Fruit fly (Drosophila melanogaster) whole organism, embryonic: ENCODE data around the gene CG32079.

Source experiments
- Atf3 ChIP-seq: fragments of 200-800 bp; sonication (Bioruptor generic); optimal IDR thresholded peaks from 3 replicates; lab custom pipeline; 2016; ENCODE audit warnings: missing biosample characterization, missing genetic modification characterization
- Bdp1 ChIP-seq: fragments of 200-800 bp; sonication (Bioruptor generic); optimal IDR thresholded peaks from 3 replicates; lab custom pipeline; 2016; ENCODE audit warnings: missing biosample characterization, missing genetic modification characterization
- CG1024 ChIP-seq: fragments of 200-800 bp; sonication (Bioruptor generic); IDR thresholded peaks from 2 replicates; pipeline ENCODE4 v1.3.6; 2022; ENCODE audit warnings: missing biosample characterization, missing genetic modification characterization
- CG11504 ChIP-seq: fragments of 200-800 bp; sonication (Bioruptor generic); optimal IDR thresholded peaks from 3 replicates; lab custom pipeline; 2019; ENCODE audit warnings: missing biosample characterization, mild to moderate bottlenecking, missing genetic modification characterization, moderate library complexity
- CG14965 ChIP-seq: fragments of 200-800 bp; sonication (Bioruptor generic); optimal IDR thresholded peaks from 2 replicates; lab custom pipeline; 2016; ENCODE audit warnings: missing biosample characterization, missing genetic modification characterization, borderline replicate concordance
- CG15269 ChIP-seq: fragments of 200-800 bp; sonication (Bioruptor generic); optimal IDR thresholded peaks from 2 replicates; lab custom pipeline; 2018; ENCODE audit warnings: missing biosample characterization, mild to moderate bottlenecking, missing genetic modification characterization, moderate library complexity
- CG16863 ChIP-seq: fragments of 200-800 bp; sonication (Bioruptor generic); optimal IDR thresholded peaks from 3 replicates; lab custom pipeline; 2016; ENCODE audit warnings: missing biosample characterization, missing genetic modification characterization
- CG17612 ChIP-seq: fragments of 200-800 bp; sonication (Bioruptor generic); IDR thresholded peaks from 2 replicates; pipeline ENCODE4 v1.3.6; 2022; ENCODE audit warnings: missing biosample characterization, missing genetic modification characterization
- CG18599 ChIP-seq: fragments of 200-800 bp; sonication (Bioruptor generic); optimal IDR thresholded peaks from 3 replicates; lab custom pipeline; 2017; ENCODE audit warnings: missing biosample characterization, missing genetic modification characterization, mild to moderate bottlenecking, moderate library complexity, missing genetic modification reagents
- CG31441 ChIP-seq: fragments of 200-800 bp; sonication (Bioruptor generic); IDR thresholded peaks from 2 replicates; pipeline ENCODE4 v1.3.6; 2022; ENCODE audit warnings: missing biosample characterization, missing genetic modification characterization
- CG3163 ChIP-seq: fragments of 200-800 bp; sonication (Bioruptor generic); optimal IDR thresholded peaks from 3 replicates; lab custom pipeline; 2016; ENCODE audit warnings: missing biosample characterization, missing genetic modification characterization
- CG32532 ChIP-seq: fragments of 200-800 bp; sonication (Bioruptor generic); IDR thresholded peaks from 2 replicates; pipeline ENCODE4 v1.3.6; 2022; ENCODE audit warnings: missing biosample characterization, missing genetic modification characterization
- CG34422 ChIP-seq: fragments of 200-800 bp; sonication (Bioruptor generic); IDR thresholded peaks from 3 replicates; pipeline ENCODE4 v1.3.6; 2022; ENCODE audit warnings: missing biosample characterization, missing genetic modification characterization
- CG42726 ChIP-seq: fragments of 200-800 bp; sonication (Bioruptor generic); IDR thresholded peaks from 2 replicates; pipeline ENCODE4 v1.3.6; 2022; ENCODE audit warnings: missing biosample characterization, missing genetic modification characterization; ENCODE audit not compliant: partially characterized antibody
- CG4282 ChIP-seq: fragments of 200-800 bp; sonication (Bioruptor generic); optimal IDR thresholded peaks from 2 replicates; lab custom pipeline; 2016; ENCODE audit warnings: missing biosample characterization, missing genetic modification characterization
- CG4404 ChIP-seq: fragments of 200-800 bp; sonication (Bioruptor generic); IDR thresholded peaks from 2 replicates; pipeline ENCODE4 v1.3.6; 2022; ENCODE audit warnings: missing biosample characterization, missing genetic modification characterization
- CG4730 ChIP-seq: fragments of 200-800 bp; sonication (Bioruptor generic); IDR thresholded peaks from 2 replicates; pipeline ENCODE4 v1.3.6; 2022; ENCODE audit warnings: missing biosample characterization, missing genetic modification characterization
- CG4854 ChIP-seq: fragments of 200-800 bp; sonication (Bioruptor generic); optimal IDR thresholded peaks from 2 replicates; lab custom pipeline; 2016; ENCODE audit warnings: missing biosample characterization, missing genetic modification characterization, inconsistent platforms
- CG7357 ChIP-seq: fragments of 200-800 bp; sonication (Bioruptor generic); IDR thresholded peaks from 3 replicates; pipeline ENCODE4 v1.3.6; 2022; ENCODE audit warnings: missing biosample characterization, missing genetic modification characterization
- CG7745 ChIP-seq: fragments of 200-800 bp; sonication (Bioruptor generic); optimal IDR thresholded peaks from 2 replicates; lab custom pipeline; 2018; ENCODE audit warnings: missing biosample characterization, mild to moderate bottlenecking, missing genetic modification characterization, moderate library complexity
- CG8290 ChIP-seq, 3 experiments: fragments of 200-800 bp; sonication (Bioruptor generic); optimal IDR thresholded peaks; 2 replicates each; lab custom pipeline; 2016 to 2019; ENCODE audit warnings: missing biosample characterization in 3 of 3, missing genetic modification characterization in 3 of 3, mild to moderate bottlenecking in 2 of 3, moderate library complexity in 1 of 3
- CG9609 ChIP-seq: fragments of 200-800 bp; sonication (Bioruptor generic); optimal IDR thresholded peaks from 3 replicates; lab custom pipeline; 2016; ENCODE audit warnings: missing biosample characterization, missing genetic modification characterization
- CG9817 ChIP-seq: fragments of 200-800 bp; sonication (Bioruptor generic); optimal IDR thresholded peaks from 2 replicates; lab custom pipeline; 2018; ENCODE audit warnings: missing biosample characterization, mild to moderate bottlenecking, missing genetic modification characterization, moderate library complexity
- D19B ChIP-seq: fragments of 200-800 bp; sonication (Bioruptor generic); optimal IDR thresholded peaks from 2 replicates; lab custom pipeline; 2017; ENCODE audit warnings: missing biosample characterization, mild to moderate bottlenecking, missing genetic modification characterization
- Hmr ChIP-seq: fragments of 200-800 bp; sonication (Bioruptor generic); optimal IDR thresholded peaks from 3 replicates; lab custom pipeline; 2017; ENCODE audit warnings: mild to moderate bottlenecking, missing biosample characterization, missing genetic modification reagents, missing genetic modification characterization
- Hr3 ChIP-seq: fragments of 200-800 bp; sonication (Bioruptor generic); optimal IDR thresholded peaks from 3 replicates; lab custom pipeline; 2016; ENCODE audit warnings: missing biosample characterization, missing genetic modification characterization
- Kr ChIP-seq: fragments of 200-800 bp; sonication (Bioruptor generic); optimal IDR thresholded peaks from 2 replicates; lab custom pipeline; 2017; ENCODE audit warnings: missing biosample characterization, mild to moderate bottlenecking, missing genetic modification characterization
- Nf-YB ChIP-seq: fragments of 200-800 bp; sonication (Bioruptor generic); optimal IDR thresholded peaks from 3 replicates; lab custom pipeline; 2019; ENCODE audit warnings: missing biosample characterization, mild to moderate bottlenecking, missing genetic modification characterization, moderate library complexity
- Oaz ChIP-seq: fragments of 200-800 bp; sonication (Bioruptor generic); IDR thresholded peaks from 2 replicates; pipeline ENCODE4 v1.3.6; 2022; ENCODE audit warnings: missing biosample characterization, missing genetic modification characterization
- PHDP ChIP-seq: fragments of 200-800 bp; sonication (Bioruptor generic); optimal IDR thresholded peaks from 3 replicates; lab custom pipeline; 2018; ENCODE audit warnings: missing biosample characterization, mild to moderate bottlenecking, missing genetic modification characterization, moderate library complexity
- Pdp1 ChIP-seq, 2 experiments: fragments of 200-800 bp; sonication (Bioruptor generic); optimal IDR thresholded peaks; 3 replicates each; lab custom pipeline; 2016; ENCODE audit warnings: missing biosample characterization in 2 of 2, missing genetic modification characterization in 2 of 2, mild to moderate bottlenecking in 1 of 2, moderate library complexity in 1 of 2
- Ptx1 ChIP-seq: fragments of 200-800 bp; sonication (Bioruptor generic); IDR thresholded peaks from 2 replicates; pipeline ENCODE4 v1.3.6; 2022; ENCODE audit warnings: missing biosample characterization, missing genetic modification characterization
- Sox102F ChIP-seq: fragments of 200-800 bp; sonication (Bioruptor generic); optimal IDR thresholded peaks from 2 replicates; lab custom pipeline; 2018; ENCODE audit warnings: missing biosample characterization, mild to moderate bottlenecking, missing genetic modification characterization, moderate library complexity
- Tbp ChIP-seq: fragments of >200 bp; optimal IDR thresholded peaks from 2 replicates; lab custom pipeline; 2018; ENCODE audit warnings: missing biosample characterization, missing genetic modification characterization
- ac ChIP-seq: fragments of 200-800 bp; sonication (Bioruptor generic); optimal IDR thresholded peaks from 3 replicates; lab custom pipeline; 2017; ENCODE audit warnings: missing biosample characterization, mild to moderate bottlenecking, missing genetic modification characterization
- ase ChIP-seq: fragments of 200-800 bp; sonication (Bioruptor generic); IDR thresholded peaks from 3 replicates; pipeline ENCODE4 v1.3.6; 2022; ENCODE audit warnings: missing biosample characterization, missing genetic modification characterization
- btn ChIP-seq: fragments of 200-800 bp; sonication (Bioruptor generic); optimal IDR thresholded peaks from 2 replicates; lab custom pipeline; 2016; ENCODE audit warnings: missing biosample characterization, missing genetic modification characterization
- chn ChIP-seq: fragments of 200-800 bp; sonication (Bioruptor generic); optimal IDR thresholded peaks from 2 replicates; lab custom pipeline; 2016; ENCODE audit warnings: missing biosample characterization, missing genetic modification characterization
- crp ChIP-seq, 2 experiments: fragments of 200-800 bp; sonication (Bioruptor generic); optimal IDR thresholded peaks; 2 replicates in 1 of 2; 3 replicates in 1 of 2; lab custom pipeline; 2017; ENCODE audit warnings: missing biosample characterization in 2 of 2, missing genetic modification characterization in 2 of 2, mild to moderate bottlenecking in 1 of 2, moderate library complexity in 1 of 2
- hbn ChIP-seq: fragments of 200-800 bp; sonication (Bioruptor generic); IDR thresholded peaks from 2 replicates; pipeline ENCODE4 v1.3.6; 2022; ENCODE audit warnings: missing biosample characterization, missing genetic modification characterization; ENCODE audit not compliant: partially characterized antibody
- ken ChIP-seq: fragments of 200-800 bp; sonication (Bioruptor generic); IDR thresholded peaks from 3 replicates; pipeline ENCODE4 v1.3.6; 2022; ENCODE audit warnings: missing biosample characterization, missing genetic modification characterization
- lab ChIP-seq: fragments of 200-800 bp; sonication (Bioruptor generic); optimal IDR thresholded peaks from 3 replicates; lab custom pipeline; 2017; ENCODE audit warnings: missing biosample characterization, missing genetic modification characterization, mild to moderate bottlenecking, moderate library complexity, missing genetic modification reagents
- luna ChIP-seq: fragments of 200-800 bp; sonication (Bioruptor generic); optimal IDR thresholded peaks from 2 replicates; lab custom pipeline; 2016; ENCODE audit warnings: missing biosample characterization, missing genetic modification characterization
- mld ChIP-seq: fragments of 200-800 bp; sonication (Bioruptor generic); IDR thresholded peaks from 3 replicates; pipeline ENCODE4 v1.3.6; 2022; ENCODE audit warnings: missing biosample characterization, missing genetic modification characterization; ENCODE audit not compliant: partially characterized antibody
- nerfin-1 ChIP-seq: fragments of 200-800 bp; sonication (Bioruptor generic); optimal IDR thresholded peaks from 3 replicates; lab custom pipeline; 2019; ENCODE audit warnings: missing biosample characterization, mild to moderate bottlenecking, missing genetic modification characterization, moderate library complexity
- peb ChIP-seq: fragments of 200-800 bp; sonication (Bioruptor generic); IDR thresholded peaks from 2 replicates; pipeline ENCODE4 v1.3.6; 2022; ENCODE audit warnings: missing biosample characterization, missing genetic modification characterization
- pnt ChIP-seq: fragments of 200-800 bp; sonication (Bioruptor generic); optimal IDR thresholded peaks from 3 replicates; lab custom pipeline; 2016; ENCODE audit warnings: missing biosample characterization, missing genetic modification characterization
- pum ChIP-seq: fragments of 200-800 bp; sonication (Bioruptor generic); optimal IDR thresholded peaks from 2 replicates; lab custom pipeline; 2016; ENCODE audit warnings: missing biosample characterization, missing genetic modification characterization
- sens ChIP-seq: fragments of 200-800 bp; sonication (Bioruptor generic); peaks from one replicate; lab custom pipeline; 2016; ENCODE audit warnings: missing biosample characterization, missing genetic modification characterization
- shn ChIP-seq: fragments of 200-800 bp; sonication (Bioruptor generic); optimal IDR thresholded peaks from 3 replicates; lab custom pipeline; 2016; ENCODE audit warnings: missing biosample characterization, missing genetic modification characterization
- sima ChIP-seq: fragments of 200-800 bp; sonication (Bioruptor generic); optimal IDR thresholded peaks from 2 replicates; lab custom pipeline; 2016; ENCODE audit warnings: missing biosample characterization, missing genetic modification characterization
- ssp ChIP-seq: fragments of 200-800 bp; sonication (Bioruptor generic); IDR thresholded peaks from 2 replicates; pipeline ENCODE4 v1.3.6; 2022; ENCODE audit warnings: missing biosample characterization, missing genetic modification characterization

Gene CG32079

dm6 chr3L:11002923-11003322 is 22.4 kb upstream of the CG32079 start (continued):
- no peak for TF ChIP-seq nerfin-1 (tag; lab: Kevin White, UChicago)
- TF ChIP-seq hbn (GFP tag; lab: Robert Waterston, UW): no peak
- TF ChIP-seq CG7357 (GFP tag; lab: Robert Waterston, UW): no peak
- TF ChIP-seq shn: no peak
- no peak for TF ChIP-seq Pdp1 (GFP tag; optimal IDR thresholded peaks at IDR 0.05; lab: Kevin White, UChicago)
- no peak for TF ChIP-seq peb (GFP tag; lab: Robert Waterston, UW)
- TF ChIP-seq Hmr (GFP tag; lab: Kevin White, UChicago): no peak
- no peak for TF ChIP-seq sima (GFP tag; lab: Kevin White, UChicago)
- no peak for TF ChIP-seq CG3163
- no peak for TF ChIP-seq crp (GFP tag; optimal IDR thresholded peaks at IDR 0.05; lab: Kevin White, UChicago)
- TF ChIP-seq D19B (GFP tag; lab: Kevin White, UChicago): no peak
- no peak for TF ChIP-seq CG16863 (GFP tag; lab: Kevin White, UChicago)
- no peak for TF ChIP-seq pnt (GFP tag; lab: Kevin White, UChicago)
- TF ChIP-seq mld: no peak
- TF ChIP-seq luna (GFP tag; lab: Kevin White, UChicago): no peak
- peak; percentile 66 for TF ChIP-seq sens
- TF ChIP-seq CG14965 (GFP tag; lab: Kevin White, UChicago): no peak
- TF ChIP-seq CG42726 (GFP tag; lab: Robert Waterston, UW): no peak
- no peak for TF ChIP-seq CG17612 (GFP tag; lab: Robert Waterston, UW)
- no peak for TF ChIP-seq Tbp (GFP tag; lab: Kevin White, UChicago)
- TF ChIP-seq CG11504: no peak
- no peak for TF ChIP-seq CG31441 (GFP tag; lab: Robert Waterston, UW)
- TF ChIP-seq CG4404 (GFP tag; lab: Robert Waterston, UW): no peak
- TF ChIP-seq CG32532 (GFP tag; lab: Robert Waterston, UW): no peak
- no peak for TF ChIP-seq Ptx1 (GFP tag; lab: Robert Waterston, UW)
- TF ChIP-seq btn: no peak
- TF ChIP-seq Kr: no peak
- no peak for TF ChIP-seq Hr3 (GFP tag; lab: Kevin White, UChicago)
- no peak for TF ChIP-seq CG15269 (tag; lab: Kevin White, UChicago)
- TF ChIP-seq CG9609 (GFP tag; lab: Kevin White, UChicago): no peak
- no peak for TF ChIP-seq CG4730 (GFP tag; lab: Robert Waterston, UW)
- no peak for TF ChIP-seq CG9817 (tag; lab: Kevin White, UChicago)
- no peak for TF ChIP-seq CG18599
- TF ChIP-seq lab (GFP tag; lab: Kevin White, UChicago): peak; percentile 12
- TF ChIP-seq PHDP (tag; lab: Kevin White, UChicago): no peak
- no peak for TF ChIP-seq Atf3
- no peak for TF ChIP-seq chn (GFP tag; lab: Kevin White, UChicago)
- no peak for TF ChIP-seq CG4282 (GFP tag; lab: Kevin White, UChicago)
- TF ChIP-seq Nf-YB: no peak
- TF ChIP-seq Oaz (GFP tag; lab: Robert Waterston, UW): no peak
- TF ChIP-seq ken (GFP tag; lab: Robert Waterston, UW): 0 out of 3 replicates have a peak, but pooled peaks have one; percentile 31
- TF ChIP-seq Bdp1: no peak
- TF ChIP-seq pum (GFP tag; lab: Kevin White, UChicago): no peak
- TF ChIP-seq CG8290 (GFP tag; optimal IDR thresholded peaks at IDR 0.05; lab: Kevin White, UChicago): no peak
- no peak for TF ChIP-seq CG8290 (tag; optimal IDR thresholded peaks at IDR 0.05; lab: Kevin White, UChicago)
- no peak for TF ChIP-seq CG7745 (tag; lab: Kevin White, UChicago)
- no peak for TF ChIP-seq ssp
- peak; percentile 6 for TF ChIP-seq Sox102F (GFP tag; lab: Kevin White, UChicago)
- TF ChIP-seq ase: no peak
- no peak for TF ChIP-seq CG34422 (GFP tag; lab: Robert Waterston, UW)
- TF ChIP-seq CG4854 (GFP tag; lab: Kevin White, UChicago): no peak
- 0 out of 2 replicates have a peak, but pooled peaks have one; percentile 32 for TF ChIP-seq CG1024 (GFP tag; lab: Robert Waterston, UW)
- TF ChIP-seq ac: no peak
